Fruit fly (Drosophila melanogaster) whole organism, wandering third instar larva: ENCODE measurements around the gene CG13392.

ENCODE experiments used
- Abd-B ChIP-seq: fragments of >200 bp; optimal IDR thresholded peaks from 2 replicates; lab custom pipeline; 2017; ENCODE audit warnings: missing biosample characterization, missing genetic modification characterization
- CG32264 ChIP-seq: fragments of 200-800 bp; sonication (Bioruptor generic); optimal IDR thresholded peaks from 2 replicates; lab custom pipeline; 2016; ENCODE audit warnings: missing biosample characterization, missing genetic modification characterization
- CG9705 ChIP-seq: fragments of 200-800 bp; sonication (Bioruptor generic); optimal IDR thresholded peaks from 2 replicates; lab custom pipeline; 2018; ENCODE audit warnings: missing biosample characterization, mild to moderate bottlenecking, missing genetic modification characterization
- CrebA ChIP-seq: fragments of 200-800 bp; sonication (Bioruptor generic); optimal IDR thresholded peaks from 2 replicates; lab custom pipeline; 2016; ENCODE audit warnings: missing biosample characterization, mild to moderate bottlenecking, missing genetic modification characterization, borderline replicate concordance
- Dfd ChIP-seq: fragments of >200 bp; optimal IDR thresholded peaks from 2 replicates; lab custom pipeline; 2017; ENCODE audit warnings: missing biosample characterization, missing genetic modification characterization
- Dif ChIP-seq: fragments of 200-275, 200-300 bp; sonication (Bioruptor generic); optimal IDR thresholded peaks from 2 replicates; lab custom pipeline; 2018; ENCODE audit warnings: missing biosample characterization, missing genetic modification characterization; ENCODE audit not compliant: partially characterized antibody
- GATAd ChIP-seq: sonication (Bioruptor generic); optimal IDR thresholded peaks from 2 replicates; lab custom pipeline; 2016; ENCODE audit warnings: missing biosample characterization, missing genetic modification characterization
- HLH106 ChIP-seq: fragments of 200-800 bp; optimal IDR thresholded peaks from 3 replicates; lab custom pipeline; 2019; ENCODE audit warnings: missing biosample characterization, mild to moderate bottlenecking, missing genetic modification characterization, moderate library complexity
- Hnf4 ChIP-seq: fragments of 200-800 bp; sonication (Bioruptor generic); optimal IDR thresholded peaks from 2 replicates; lab custom pipeline; 2016; ENCODE audit warnings: missing biosample characterization, mild to moderate bottlenecking, missing genetic modification characterization
- Hr78 ChIP-seq: fragments of >200 bp; optimal IDR thresholded peaks from 2 replicates; lab custom pipeline; 2017; ENCODE audit warnings: missing biosample characterization, missing genetic modification characterization
- Hr83 ChIP-seq: fragments of 200-300 bp; sonication (Bioruptor generic); optimal IDR thresholded peaks from 2 replicates; lab custom pipeline; 2016; ENCODE audit warnings: missing biosample characterization, mild to moderate bottlenecking, missing genetic modification characterization, moderate library complexity; ENCODE audit not compliant: poor library complexity, severe bottlenecking
- Jra ChIP-seq: sonication (Bioruptor generic); optimal IDR thresholded peaks from 2 replicates; lab custom pipeline; 2016; ENCODE audit warnings: missing biosample characterization, missing genetic modification characterization
- Mio ChIP-seq: sonication (Bioruptor generic); optimal IDR thresholded peaks from 2 replicates; lab custom pipeline; 2016; ENCODE audit warnings: missing biosample characterization, missing genetic modification characterization
- Myc ChIP-seq: fragments of >200 bp; optimal IDR thresholded peaks from 2 replicates; lab custom pipeline; 2017
- N ChIP-seq: fragments of >200 bp; optimal IDR thresholded peaks from 2 replicates; lab custom pipeline; 2018; ENCODE audit warnings: missing biosample characterization, missing external identifiers, missing genetic modification characterization
- OdsH ChIP-seq: fragments of 200-800 bp; sonication (Bioruptor generic); optimal IDR thresholded peaks from 2 replicates; lab custom pipeline; 2016; ENCODE audit warnings: missing biosample characterization, mild to moderate bottlenecking, missing genetic modification characterization
- Rel ChIP-seq, 2 experiments: fragments of 200-800 bp; sonication (Bioruptor generic) in 1 of 2; optimal IDR thresholded peaks; 2 replicates in 1 of 2; 3 replicates in 1 of 2; lab custom pipeline; 2016 to 2019; ENCODE audit warnings: mild to moderate bottlenecking in 2 of 2, missing biosample characterization in 2 of 2, missing genetic modification characterization in 2 of 2, moderate library complexity in 1 of 2
- Sp1 ChIP-seq: fragments of 200-800 bp; sonication (Bioruptor generic); optimal IDR thresholded peaks from 3 replicates; lab custom pipeline; 2019; ENCODE audit warnings: missing biosample characterization, mild to moderate bottlenecking, missing genetic modification characterization, moderate library complexity
- Vsx2 ChIP-seq: fragments of 200-300, 225-300 bp; sonication (Bioruptor generic); optimal IDR thresholded peaks from 2 replicates; lab custom pipeline; 2018; ENCODE audit warnings: missing biosample characterization, missing genetic modification characterization; ENCODE audit not compliant: partially characterized antibody
- br ChIP-seq: fragments of 200-800 bp; sonication (Bioruptor generic); optimal IDR thresholded peaks from 2 replicates; lab custom pipeline; 2016; ENCODE audit warnings: missing biosample characterization, missing genetic modification characterization
- brk ChIP-seq: fragments of 200-800 bp; sonication (Bioruptor generic); optimal IDR thresholded peaks from 2 replicates; lab custom pipeline; 2016; ENCODE audit warnings: missing biosample characterization, mild to moderate bottlenecking, missing genetic modification characterization
- dl ChIP-seq, 2 experiments: fragments of 175-275, 200-275 bp in 1 of 2; fragments of 200-275 bp in 1 of 2; sonication (Bioruptor generic); optimal IDR thresholded peaks; lab custom pipeline; 2018; ENCODE audit warnings: mild to moderate bottlenecking in 2 of 2, missing biosample characterization in 2 of 2, missing genetic modification characterization in 2 of 2, moderate library complexity in 2 of 2; ENCODE audit not compliant: partially characterized antibody in 2 of 2, insufficient read depth in 1 of 2
- dmrt93B ChIP-seq: fragments of 200-800 bp; sonication (Bioruptor generic); optimal IDR thresholded peaks from 2 replicates; lab custom pipeline; 2018; ENCODE audit warnings: missing biosample characterization, mild to moderate bottlenecking, missing genetic modification characterization
- dsf ChIP-seq: sonication (Bioruptor generic); optimal IDR thresholded peaks from 2 replicates; lab custom pipeline; 2016; ENCODE audit warnings: missing biosample characterization, missing genetic modification characterization, borderline replicate concordance
- ey ChIP-seq: fragments of 200-800 bp; sonication (Bioruptor generic); optimal IDR thresholded peaks from 2 replicates; lab custom pipeline; 2016; ENCODE audit warnings: missing biosample characterization, missing genetic modification characterization
- foxo ChIP-seq, 2 experiments: fragments of 200-800 bp; sonication (Bioruptor generic); optimal IDR thresholded peaks; 2 replicates in 1 of 2; 3 replicates in 1 of 2; lab custom pipeline; 2016 to 2017; ENCODE audit warnings: missing biosample characterization in 2 of 2, missing genetic modification characterization in 2 of 2
- fru ChIP-seq: fragments of 200-800 bp; sonication (Bioruptor generic); optimal IDR thresholded peaks from 3 replicates; lab custom pipeline; 2016; ENCODE audit warnings: missing biosample characterization, mild to moderate bottlenecking, missing genetic modification characterization
- h ChIP-seq: fragments of 200-800 bp; sonication (Bioruptor generic); optimal IDR thresholded peaks from 3 replicates; lab custom pipeline; 2016; ENCODE audit warnings: missing biosample characterization, mild to moderate bottlenecking, missing genetic modification characterization
- jim ChIP-seq: fragments of 175-275, 200-325 bp; sonication (Bioruptor generic); optimal IDR thresholded peaks from 2 replicates; lab custom pipeline; 2016; ENCODE audit warnings: missing biosample characterization, mild to moderate bottlenecking, missing genetic modification characterization
- lola ChIP-seq: fragments of >200 bp; optimal IDR thresholded peaks from 2 replicates; lab custom pipeline; 2017; ENCODE audit warnings: missing biosample characterization, missing genetic modification characterization
- pan ChIP-seq: fragments of >200 bp; optimal IDR thresholded peaks from 2 replicates; lab custom pipeline; 2017
- psq ChIP-seq: fragments of 200-800 bp; sonication (Bioruptor generic); optimal IDR thresholded peaks from 3 replicates; lab custom pipeline; 2017; ENCODE audit warnings: missing biosample characterization, mild to moderate bottlenecking, missing genetic modification characterization, moderate library complexity
- rgr ChIP-seq: fragments of 200-800 bp; sonication (Bioruptor generic); optimal IDR thresholded peaks from 3 replicates; lab custom pipeline; 2016; ENCODE audit warnings: missing biosample characterization, mild to moderate bottlenecking, missing genetic modification characterization
- sage ChIP-seq: fragments of 200-800 bp; sonication (Bioruptor generic); optimal IDR thresholded peaks from 2 replicates; lab custom pipeline; 2016; ENCODE audit warnings: missing biosample characterization, mild to moderate bottlenecking, missing genetic modification characterization
- sv ChIP-seq: fragments of 200-800 bp; sonication (Bioruptor generic); optimal IDR thresholded peaks from 3 replicates; lab custom pipeline; 2016; ENCODE audit warnings: missing biosample characterization, missing genetic modification characterization
- tai ChIP-seq: sonication (Bioruptor generic); optimal IDR thresholded peaks from 2 replicates; lab custom pipeline; 2016; ENCODE audit warnings: missing biosample characterization, missing genetic modification characterization
- usp ChIP-seq: fragments of >200 bp; optimal IDR thresholded peaks from 2 replicates; lab custom pipeline; 2017; ENCODE audit warnings: missing biosample characterization, missing genetic modification characterization
- woc ChIP-seq: sonication (Bioruptor generic); optimal IDR thresholded peaks from 2 replicates; lab custom pipeline; 2016; ENCODE audit warnings: missing biosample characterization, mild to moderate bottlenecking, missing genetic modification characterization

The CG13392 gene

dm6 chr2L:8365701-8366643, 16.6 kb downstream of the CG13392 start, which contains the start of gene Pp2A-29B:
Gene Pp2A-29B, plus strand, starts transcription at chr2L:8366038.
- TF ChIP-seq Hr83 (no peak), tai (GFP tag; lab: Kevin White, UChicago) (no peak), foxo (GFP tag; optimal IDR thresholded peaks at IDR 0.05; lab: Kevin White, UChicago) (peak in 1 of 2 experiments; percentile 23), Vsx2 (GFP tag; lab: Kevin White, UChicago) (no peak), OdsH (GFP tag; lab: Kevin White, UChicago) (no peak), dl (GFP tag; optimal IDR thresholded peaks at IDR 0.05; lab: Kevin White, UChicago; ENCODE audit: insufficient read depth in 1 of 2, partially characterized antibody in 2 of 2) (no peak), N (GFP tag; lab: Kevin White, UChicago) (peak; percentile 88), Hr78 (GFP tag; lab: Kevin White, UChicago) (no peak), Mio (GFP tag; lab: Kevin White, UChicago) (no peak), pan (lab: Kevin White, UChicago) (no peak), Hnf4 (GFP tag; lab: Kevin White, UChicago) (peak; percentile 53), jim (GFP tag; lab: Kevin White, UChicago) (no peak), Sp1 (GFP tag; lab: Kevin White, UChicago) (peak; percentile 33), br (GFP tag; lab: Kevin White, UChicago) (no peak), Jra (peak; percentile 63), sv (GFP tag; lab: Kevin White, UChicago) (no peak), CG9705 (GFP tag; lab: Kevin White, UChicago) (peak; percentile 19), Abd-B (GFP tag; lab: Kevin White, UChicago) (no peak), dmrt93B (no peak), brk (GFP tag; lab: Kevin White, UChicago) (peak; percentile 81), CrebA (GFP tag; lab: Kevin White, UChicago) (no peak), fru (GFP tag; lab: Kevin White, UChicago) (peak; percentile 23), HLH106 (tag; lab: Kevin White, UChicago) (peak; percentile 49), psq (GFP tag; lab: Kevin White, UChicago) (no peak), Rel (GFP tag; optimal IDR thresholded peaks at IDR 0.05; lab: Kevin White, UChicago) (no peak), Rel (tag; optimal IDR thresholded peaks at IDR 0.05; lab: Kevin White, UChicago) (peak; percentile 31), Myc (lab: Kevin White, UChicago) (no peak), sage (GFP tag; lab: Kevin White, UChicago) (peak; percentile 23), usp (no peak), GATAd (GFP tag; lab: Kevin White, UChicago) (no peak), Dfd (no peak), CG32264 (GFP tag; lab: Kevin White, UChicago) (no peak), woc (GFP tag; lab: Kevin White, UChicago) (peak; percentile 59), h (GFP tag; lab: Kevin White, UChicago) (peak; percentile 55), rgr (GFP tag; lab: Kevin White, UChicago) (peak; percentile 38), ey (GFP tag; lab: Kevin White, UChicago) (peak; percentile 4), Dif (GFP tag; lab: Kevin White, UChicago) (no peak), dsf (peak; percentile 54), lola (GFP tag; lab: Kevin White, UChicago) (no peak)
- TF ChIP-seq, all 38 proteins: peak for 16
